Fruit fly (Drosophila melanogaster) whole organism, prepupa: ENCODE results near the gene Josd.
A peak's percentile ranks its signal among the peaks of the same experiment; 100 is the strongest.

ENCODE experiments used
- Blimp-1 ChIP-seq: fragments of 200-800 bp; sonication (Bioruptor generic); optimal IDR thresholded peaks from 3 replicates; lab custom pipeline; 2017; ENCODE audit warnings: missing biosample characterization, missing genetic modification characterization, mild to moderate bottlenecking, moderate library complexity, missing genetic modification reagents
- CG10631 ChIP-seq: fragments of 200-800 bp; sonication (Bioruptor generic); optimal IDR thresholded peaks from 2 replicates; lab custom pipeline; 2016; ENCODE audit warnings: missing biosample characterization, missing genetic modification characterization
- CG10669 ChIP-seq: fragments of 200-800 bp; sonication (Bioruptor generic); optimal IDR thresholded peaks from 3 replicates; lab custom pipeline; 2018; ENCODE audit warnings: missing biosample characterization, mild to moderate bottlenecking, missing genetic modification characterization, moderate library complexity
- CG11294 ChIP-seq: fragments of 200-800 bp; sonication (Bioruptor generic); IDR thresholded peaks from 2 replicates; pipeline ENCODE4 v1.3.6; 2022; ENCODE audit warnings: missing biosample characterization, missing genetic modification characterization
- CG11902 ChIP-seq: fragments of 200-800 bp; sonication (Bioruptor generic); optimal IDR thresholded peaks from 3 replicates; lab custom pipeline; 2016; ENCODE audit warnings: missing biosample characterization, missing genetic modification characterization
- CG15336 ChIP-seq: fragments of 200-800 bp; sonication (Bioruptor generic); IDR thresholded peaks from 2 replicates; pipeline ENCODE4 v1.3.6; 2022; ENCODE audit warnings: missing biosample characterization, missing genetic modification characterization
- CG31627 ChIP-seq: fragments of 200-800 bp; sonication (Bioruptor generic); optimal IDR thresholded peaks from 3 replicates; lab custom pipeline; 2016; ENCODE audit warnings: missing biosample characterization, missing genetic modification characterization
- CG3919 ChIP-seq: fragments of 200-800 bp; sonication (Bioruptor generic); optimal IDR thresholded peaks from 3 replicates; lab custom pipeline; 2016; ENCODE audit warnings: missing biosample characterization, missing genetic modification characterization
- CG4318 ChIP-seq: fragments of 200-800 bp; sonication (Bioruptor generic); optimal IDR thresholded peaks from 3 replicates; lab custom pipeline; 2017; ENCODE audit warnings: missing biosample characterization, mild to moderate bottlenecking, missing genetic modification characterization
- CG6163 ChIP-seq: fragments of 200-800 bp; sonication (Bioruptor generic); IDR thresholded peaks from 3 replicates; pipeline ENCODE4 v1.3.6; 2022; ENCODE audit warnings: missing biosample characterization, missing genetic modification characterization
- CG6276 ChIP-seq: fragments of 200-800 bp; sonication (Bioruptor generic); optimal IDR thresholded peaks from 2 replicates; lab custom pipeline; 2017; ENCODE audit warnings: missing biosample characterization, mild to moderate bottlenecking, missing genetic modification characterization
- CG6854 ChIP-seq: fragments of 200-800 bp; sonication (Bioruptor generic); optimal IDR thresholded peaks from 2 replicates; lab custom pipeline; 2017; ENCODE audit warnings: missing biosample characterization, mild to moderate bottlenecking, missing genetic modification characterization
- CG8119 ChIP-seq: fragments of 200-800 bp; sonication (Bioruptor generic); IDR thresholded peaks from 3 replicates; pipeline ENCODE4 v1.3.6; 2022; ENCODE audit warnings: missing biosample characterization, missing genetic modification characterization
- CG8632 ChIP-seq: fragments of 200-800 bp; sonication (Bioruptor generic); optimal IDR thresholded peaks from 3 replicates; lab custom pipeline; 2016; ENCODE audit warnings: missing biosample characterization, missing genetic modification characterization
- Eip75B ChIP-seq: fragments of 200-800 bp; sonication (Bioruptor generic); optimal IDR thresholded peaks from 3 replicates; lab custom pipeline; 2016; ENCODE audit warnings: missing biosample characterization, missing genetic modification characterization
- Eip78C ChIP-seq: fragments of 200-800 bp; sonication (Bioruptor generic); peaks from one replicate; lab custom pipeline; 2016; ENCODE audit warnings: missing biosample characterization, missing genetic modification characterization
- Eip93F ChIP-seq: fragments of 200-800 bp; sonication (Bioruptor generic); optimal IDR thresholded peaks from 2 replicates; lab custom pipeline; 2016; ENCODE audit warnings: missing biosample characterization, mild to moderate bottlenecking, missing genetic modification characterization
- Hr4 ChIP-seq: fragments of 200-800 bp; sonication (Bioruptor generic); optimal IDR thresholded peaks from 3 replicates; lab custom pipeline; 2016; ENCODE audit warnings: missing biosample characterization, missing genetic modification characterization
- Lpt ChIP-seq: fragments of 200-800 bp; sonication (Bioruptor generic); optimal IDR thresholded peaks from 3 replicates; lab custom pipeline; 2016; ENCODE audit warnings: missing biosample characterization, missing genetic modification characterization
- Met ChIP-seq: fragments of 200-800 bp; sonication (Bioruptor generic); optimal IDR thresholded peaks from 3 replicates; lab custom pipeline; 2016; ENCODE audit warnings: missing biosample characterization, missing genetic modification characterization
- Sox102F ChIP-seq: fragments of 200-800 bp; sonication (Bioruptor generic); optimal IDR thresholded peaks from 2 replicates; lab custom pipeline; 2016; ENCODE audit warnings: missing biosample characterization, mild to moderate bottlenecking, missing genetic modification characterization
- Sox14 ChIP-seq: fragments of 200-800 bp; sonication (Bioruptor generic); optimal IDR thresholded peaks from 3 replicates; lab custom pipeline; 2016; ENCODE audit warnings: missing biosample characterization, missing genetic modification characterization
- Sox15 ChIP-seq: fragments of 200-800 bp; sonication (Bioruptor generic); optimal IDR thresholded peaks from 3 replicates; lab custom pipeline; 2016; ENCODE audit warnings: missing biosample characterization, missing genetic modification characterization
- achi ChIP-seq: fragments of 200-800 bp; sonication (Bioruptor generic); optimal IDR thresholded peaks from 3 replicates; lab custom pipeline; 2016; ENCODE audit warnings: missing biosample characterization, missing genetic modification characterization
- acj6 ChIP-seq: fragments of 200-800 bp; sonication (Bioruptor generic); optimal IDR thresholded peaks from 3 replicates; lab custom pipeline; 2016; ENCODE audit warnings: missing biosample characterization, missing genetic modification characterization
- cyc ChIP-seq: fragments of 200-800 bp; sonication (Bioruptor generic); optimal IDR thresholded peaks from 3 replicates; lab custom pipeline; 2016; ENCODE audit warnings: missing biosample characterization, missing genetic modification characterization
- dac ChIP-seq: fragments of 200-800 bp; sonication (Bioruptor generic); optimal IDR thresholded peaks from 2 replicates; lab custom pipeline; 2017; ENCODE audit warnings: missing biosample characterization, mild to moderate bottlenecking, missing genetic modification characterization
- dsx ChIP-seq: fragments of 200-800 bp; optimal IDR thresholded peaks from 3 replicates; lab custom pipeline; 2019; ENCODE audit warnings: missing biosample characterization, mild to moderate bottlenecking, missing genetic modification characterization, moderate library complexity; ENCODE audit not compliant: poor library complexity, severe bottlenecking
- eg ChIP-seq: fragments of 200-800 bp; sonication (Bioruptor generic); IDR thresholded peaks from 3 replicates; pipeline ENCODE4 v1.3.6; 2022; ENCODE audit warnings: missing biosample characterization, missing genetic modification characterization
- esn ChIP-seq: fragments of 200-800 bp; sonication (Bioruptor generic); optimal IDR thresholded peaks from 2 replicates; lab custom pipeline; 2016; ENCODE audit warnings: missing biosample characterization, mild to moderate bottlenecking, missing genetic modification characterization, moderate library complexity
- fd85E ChIP-seq: fragments of 200-800 bp; sonication (Bioruptor generic); optimal IDR thresholded peaks from 3 replicates; lab custom pipeline; 2016; ENCODE audit warnings: missing biosample characterization, missing genetic modification characterization
- fkh ChIP-seq: fragments of 200-800 bp; sonication (Bioruptor generic); optimal IDR thresholded peaks from 3 replicates; lab custom pipeline; 2017; ENCODE audit warnings: missing biosample characterization, mild to moderate bottlenecking, missing genetic modification characterization, moderate library complexity
- lz ChIP-seq: fragments of 200-800 bp; sonication (Bioruptor generic); optimal IDR thresholded peaks from 3 replicates; lab custom pipeline; 2016; ENCODE audit warnings: missing biosample characterization, missing genetic modification characterization
- net ChIP-seq: fragments of 200-800 bp; sonication (Bioruptor generic); optimal IDR thresholded peaks from 3 replicates; lab custom pipeline; 2016; ENCODE audit warnings: missing biosample characterization, missing genetic modification characterization
- pdm3 ChIP-seq: fragments of 200-800 bp; sonication (Bioruptor generic); optimal IDR thresholded peaks from 3 replicates; lab custom pipeline; 2016; ENCODE audit warnings: missing biosample characterization, missing genetic modification characterization
- ss ChIP-seq, 2 experiments: fragments of 200-800 bp; sonication (Bioruptor generic); optimal IDR thresholded peaks; 2 replicates in 1 of 2; 3 replicates in 1 of 2; lab custom pipeline; 2017 to 2018; ENCODE audit warnings: mild to moderate bottlenecking in 2 of 2, missing biosample characterization in 2 of 2, missing genetic modification characterization in 2 of 2, moderate library complexity in 1 of 2
- svp ChIP-seq: fragments of 200-800 bp; sonication (Bioruptor generic); peaks from one replicate; lab custom pipeline; 2016; ENCODE audit warnings: missing biosample characterization, missing genetic modification characterization
- topi ChIP-seq: fragments of 200-800 bp; sonication (Bioruptor generic); optimal IDR thresholded peaks from 3 replicates; lab custom pipeline; 2016; ENCODE audit warnings: missing biosample characterization, missing genetic modification characterization
- vri ChIP-seq: fragments of 200-800 bp; sonication (Bioruptor generic); optimal IDR thresholded peaks from 3 replicates; lab custom pipeline; 2016; ENCODE audit warnings: missing biosample characterization, mild to moderate bottlenecking, missing genetic modification characterization

The Josd gene

dm6 chrX:6276590-6276989, 15.6 kb downstream of the Josd start, which contains the start of gene CG3566 (continued):
- no peak for TF ChIP-seq CG8632
- TF ChIP-seq Lpt (GFP tag; lab: Kevin White, UChicago), result no peak
- no peak for TF ChIP-seq CG8119 (GFP tag; lab: Robert Waterston, UW)
- no peak for TF ChIP-seq Sox102F (GFP tag; lab: Kevin White, UChicago)
- no peak for TF ChIP-seq CG6163 (GFP tag; lab: Robert Waterston, UW)
- TF ChIP-seq lz (GFP tag; lab: Kevin White, UChicago), result no peak
- TF ChIP-seq net (GFP tag; lab: Kevin White, UChicago), result no peak
- 0 out of 2 replicates have a peak, but pooled peaks have one; percentile 27 for TF ChIP-seq CG15336
- no peak for TF ChIP-seq eg (GFP tag; lab: Robert Waterston, UW)
- no peak for TF ChIP-seq Sox15 (GFP tag; lab: Kevin White, UChicago)
- no peak for TF ChIP-seq achi (GFP tag; lab: Kevin White, UChicago)
- no peak for TF ChIP-seq acj6

DNA sequence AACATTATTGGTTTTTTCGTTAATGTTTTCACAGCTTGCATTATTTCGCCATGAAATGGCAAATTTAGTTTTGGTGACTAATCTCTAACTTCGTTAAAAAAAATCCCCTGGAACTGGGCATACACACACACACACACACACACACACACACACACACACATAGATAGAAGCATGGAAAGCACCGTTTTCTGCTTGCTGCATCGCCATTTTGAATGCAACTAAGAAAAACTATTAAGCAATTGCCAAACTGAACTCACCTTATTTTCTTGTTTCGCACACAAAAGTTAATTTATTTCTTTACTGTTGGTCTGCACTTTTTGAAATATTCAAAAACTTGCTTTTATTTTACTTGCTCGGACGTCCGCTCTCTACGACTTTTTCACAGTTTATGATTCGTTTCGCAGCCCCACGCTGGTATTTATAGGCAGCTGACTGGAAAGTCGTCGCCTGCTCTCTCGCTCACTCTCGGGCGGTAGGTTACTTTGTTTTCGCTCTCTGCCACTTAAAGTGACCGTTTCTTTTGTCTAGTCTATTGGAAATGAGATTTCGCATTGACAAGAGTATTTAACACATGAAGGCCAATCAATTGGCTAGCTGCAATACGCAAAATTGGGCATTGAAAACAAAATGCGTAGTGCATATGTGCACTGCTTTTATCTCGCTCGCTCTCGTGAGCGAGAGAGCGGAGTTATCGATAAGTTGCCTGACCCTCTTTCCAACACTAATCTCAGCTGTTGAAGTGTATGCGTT, 18.1 kb downstream of the Josd start:
- peak; percentile 33 for TF ChIP-seq achi (GFP tag; lab: Kevin White, UChicago)
- no peak for TF ChIP-seq CG31627 (GFP tag; lab: Kevin White, UChicago)
- no peak for TF ChIP-seq CG15336
- peak in 1 of 2 experiments; percentile 22 for TF ChIP-seq ss (GFP tag; optimal IDR thresholded peaks at IDR 0.05; lab: Kevin White, UChicago)
- TF ChIP-seq Eip75B (GFP tag; lab: Kevin White, UChicago), result peak; percentile 27
- no peak for TF ChIP-seq Hr4
- no peak for TF ChIP-seq vri (GFP tag; lab: Kevin White, UChicago)
- peak; percentile 6 for TF ChIP-seq cyc (GFP tag; lab: Kevin White, UChicago)
- peak; percentile 45 for TF ChIP-seq esn (GFP tag; lab: Kevin White, UChicago)
- TF ChIP-seq CG10669 (GFP tag; lab: Kevin White, UChicago), result no peak
- peak; percentile 7 for TF ChIP-seq net (GFP tag; lab: Kevin White, UChicago)
- TF ChIP-seq pdm3 (GFP tag; lab: Kevin White, UChicago), result no peak
- no peak for TF ChIP-seq CG6854
- TF ChIP-seq dac (GFP tag; lab: Kevin White, UChicago), result no peak
- TF ChIP-seq CG8632, result peak; percentile 4
- TF ChIP-seq dsx (GFP tag; lab: Kevin White, UChicago), result peak; percentile 10
- TF ChIP-seq CG10631 (GFP tag; lab: Kevin White, UChicago), result no peak
- TF ChIP-seq CG11294 (GFP tag; lab: Robert Waterston, UW), result no peak
- no peak for TF ChIP-seq CG4318
- peak; percentile 72 for TF ChIP-seq Eip78C (GFP tag; lab: Kevin White, UChicago)
- TF ChIP-seq fd85E (GFP tag; lab: Kevin White, UChicago), result no peak
- no peak for TF ChIP-seq CG6276 (GFP tag; lab: Kevin White, UChicago)
- peak; percentile 40 for TF ChIP-seq CG3919 (GFP tag; lab: Kevin White, UChicago)
- peak; percentile 27; the same call in 1 of the 3 replicates for TF ChIP-seq CG8119 (GFP tag; lab: Robert Waterston, UW)
- peak; percentile 2 for TF ChIP-seq Blimp-1 (GFP tag; lab: Kevin White, UChicago)
- TF ChIP-seq Met, result peak; percentile 34
- no peak for TF ChIP-seq eg (GFP tag; lab: Robert Waterston, UW)
- peak; percentile 56 for TF ChIP-seq topi (GFP tag; lab: Kevin White, UChicago)
- TF ChIP-seq CG6163 (GFP tag; lab: Robert Waterston, UW), result no peak
- TF ChIP-seq svp (GFP tag; lab: Kevin White, UChicago), result peak; percentile 79
- TF ChIP-seq Sox14, result peak; percentile 52

DNA sequence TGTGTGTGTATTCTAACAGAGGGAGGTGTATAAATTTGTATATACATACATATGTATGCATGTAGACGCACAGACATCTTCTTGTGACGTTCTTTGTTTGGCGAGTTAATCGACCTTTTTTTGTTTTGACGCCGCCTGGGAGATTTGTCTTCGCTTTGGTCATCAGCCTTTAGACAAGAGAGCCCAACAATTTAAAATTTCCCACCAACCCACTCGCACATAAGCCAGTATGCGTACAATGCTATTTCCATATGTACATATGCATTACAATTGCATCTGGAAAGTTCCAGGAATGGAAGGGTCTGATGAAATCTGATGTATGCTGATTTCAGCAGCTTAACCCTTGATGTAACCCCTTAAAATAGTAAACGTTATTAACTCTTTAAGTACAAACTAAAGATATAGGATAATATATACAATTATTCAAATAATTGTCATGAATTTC, 18.7 kb downstream of the Josd start, which contains the start of gene Ubi-p5E:
Gene Ubi-p5E (minus strand): TSS at position 19 of the 445 bp plus-strand sequence.
- TF ChIP-seq Eip93F (GFP tag; lab: Kevin White, UChicago) (peak; percentile 12), pdm3 (GFP tag; lab: Kevin White, UChicago) (no peak), ss (GFP tag; optimal IDR thresholded peaks at IDR 0.05; lab: Kevin White, UChicago) (peak in 1 of 2 experiments; percentile 11), CG11294 (GFP tag; lab: Robert Waterston, UW) (no peak), Eip78C (GFP tag; lab: Kevin White, UChicago) (peak; percentile 25), eg (GFP tag; lab: Robert Waterston, UW) (no peak), fkh (GFP tag; lab: Kevin White, UChicago) (peak; percentile 55), CG11902 (GFP tag; lab: Kevin White, UChicago) (no peak), CG8119 (GFP tag; lab: Robert Waterston, UW) (no peak), fd85E (GFP tag; lab: Kevin White, UChicago) (no peak)
- TF ChIP-seq, all 60 proteins: peak for 4
